Worm (Caenorhabditis elegans): ENCODE measurements around the gene rgl-1.

The rgl-1 gene

ce11 chrX:3202350-3202749, 17.8 kb downstream of the rgl-1 start:
- no peak for TF ChIP-seq nhr-77 (tag; optimal IDR thresholded peaks at IDR 0.05)
- no peak for TF ChIP-seq snpc-4 (tag; optimal IDR thresholded peaks at IDR 0.05)
- no peak for TF ChIP-seq tbx-2 (tag; optimal IDR thresholded peaks at IDR 0.05)
- TF ChIP-seq nhr-76 (tag; optimal IDR thresholded peaks at IDR 0.05): no peak
- no peak for TF ChIP-seq aly-2 (tag; optimal IDR thresholded peaks at IDR 0.05)
- TF ChIP-seq lsy-12 (tag; optimal IDR thresholded peaks at IDR 0.05): no peak
- no peak for TF ChIP-seq fkh-2 (tag; optimal IDR thresholded peaks at IDR 0.05)
- no peak for TF ChIP-seq nhr-28 (tag; optimal IDR thresholded peaks at IDR 0.05)
- no peak for TF ChIP-seq elt-3 (tag; optimal IDR thresholded peaks at IDR 0.05)

ce11 chrX:3199249-3199648, 20.9 kb downstream of the rgl-1 start, which contains the start of gene fax-1:
Gene fax-1 (minus strand): TSS chrX:3199349.
- TF ChIP-seq nfya-1 (tag; optimal IDR thresholded peaks at IDR 0.05; ENCODE audit: insufficient read depth) (peak; percentile 53), elt-3 (tag; optimal IDR thresholded peaks at IDR 0.05) (no peak), lin-15B (tag; optimal IDR thresholded peaks at IDR 0.05) (no peak), egl-5 (tag; optimal IDR thresholded peaks at IDR 0.05) (no peak), nhr-28 (tag; optimal IDR thresholded peaks at IDR 0.05) (no peak), unc-39 (tag; optimal IDR thresholded peaks at IDR 0.05) (no peak), nhr-25 (tag; optimal IDR thresholded peaks at IDR 0.05) (no peak), hmg-11 (tag; optimal IDR thresholded peaks at IDR 0.05) (no peak)

- TF ChIP-seq fos-1 (tag; optimal IDR thresholded peaks at IDR 0.05): no peak
- no peak for TF ChIP-seq mml-1 (tag; optimal IDR thresholded peaks at IDR 0.05)
- TF ChIP-seq nhr-43 (tag; optimal IDR thresholded peaks at IDR 0.05; ENCODE audit: poor library complexity, severe bottlenecking): no peak
Observed at ce11 chrX:3197319-3197718, 22.8 kb downstream of the rgl-1 start.

- TF ChIP-seq fkh-10 (GFP tag; optimal IDR thresholded peaks at IDR 0.05) (peak; percentile 29), nhr-25 (tag; optimal IDR thresholded peaks at IDR 0.05) (no peak)
Observed at ce11 chrX:3191353-3192065, 28.7 kb downstream of the rgl-1 start.

ce11 chrX:3190193-3190592, 30.0 kb downstream of the rgl-1 start:
- TF ChIP-seq elt-1 (tag; optimal IDR thresholded peaks at IDR 0.05) (no peak), lin-39 (tag; optimal IDR thresholded peaks at IDR 0.05) (peak; percentile 30)

ce11 chrX:3184649-3185048, 35.5 kb downstream of the rgl-1 start:
- TF ChIP-seq snpc-4 (tag; optimal IDR thresholded peaks at IDR 0.05) (no peak), aly-2 (tag; optimal IDR thresholded peaks at IDR 0.05) (no peak), ztf-4 (tag; optimal IDR thresholded peaks at IDR 0.05) (no peak), lsy-12 (tag; optimal IDR thresholded peaks at IDR 0.05) (no peak)

ce11 chrX:3181870-3182269, 38.3 kb downstream of the rgl-1 start:
- peak; percentile 76 for TF ChIP-seq elt-2 (tag; optimal IDR thresholded peaks at IDR 0.05)
- TF ChIP-seq ceh-9 (tag; optimal IDR thresholded peaks at IDR 0.05): no peak
- TF ChIP-seq pqm-1 (tag; optimal IDR thresholded peaks at IDR 0.05): peak; percentile 43
- no peak for TF ChIP-seq sea-2 (GFP tag; optimal IDR thresholded peaks at IDR 0.05)

- peak; percentile 8 for TF ChIP-seq hmg-11 (tag; optimal IDR thresholded peaks at IDR 0.05)
- no peak for TF ChIP-seq lin-15B (tag; optimal IDR thresholded peaks at IDR 0.05)
- no peak for TF ChIP-seq lsy-12 (tag; optimal IDR thresholded peaks at IDR 0.05)
- TF ChIP-seq sea-2 (GFP tag; optimal IDR thresholded peaks at IDR 0.05): no peak
- peak; percentile 40 for TF ChIP-seq fkh-10 (GFP tag; optimal IDR thresholded peaks at IDR 0.05)
Observed at ce11 chrX:3181376-3181775, 38.8 kb downstream of the rgl-1 start.

Data from whole organism, L3 larva.